Worm (Caenorhabditis elegans): ENCODE results near the gene col-86.
"Not testable (repeated sequence)": the region's sequence is repeated elsewhere in the genome, so short reads cannot be mapped to it uniquely, and the experiment has no call there.

ce11 chrII:13047609-13048008 lies 50.5 kb downstream of the col-86 start, which contains the start of gene F42G4.2:
- TF ChIP-seq snpc-4 (tag; optimal IDR thresholded peaks at IDR 0.05); zag-1 (tag; optimal IDR thresholded peaks at IDR 0.05); skn-1 (tag; optimal IDR thresholded peaks at IDR 0.05); lin-35 (GFP tag; optimal IDR thresholded peaks at IDR 0.05); lir-3 (tag; optimal IDR thresholded peaks at IDR 0.05; ENCODE audit: poor library complexity); elt-3 (tag; optimal IDR thresholded peaks at IDR 0.05); unc-62 (GFP tag; optimal IDR thresholded peaks at IDR 0.05); hlh-17 (GFP tag; optimal IDR thresholded peaks at IDR 0.05; ENCODE audit: borderline replicate concordance); dpl-1 (GFP tag; optimal IDR thresholded peaks at IDR 0.05); egl-27 (tag; optimal IDR thresholded peaks at IDR 0.05); ceh-82 (tag; optimal IDR thresholded peaks at IDR 0.05): not testable (repeated sequence)
